Worm (Caenorhabditis elegans): ENCODE data around the gene vha-11.
"Not testable (repeated sequence)": the region's sequence is repeated elsewhere in the genome, so short reads cannot be mapped to it uniquely, and the experiment has no call there.

Gene vha-11

DNA sequence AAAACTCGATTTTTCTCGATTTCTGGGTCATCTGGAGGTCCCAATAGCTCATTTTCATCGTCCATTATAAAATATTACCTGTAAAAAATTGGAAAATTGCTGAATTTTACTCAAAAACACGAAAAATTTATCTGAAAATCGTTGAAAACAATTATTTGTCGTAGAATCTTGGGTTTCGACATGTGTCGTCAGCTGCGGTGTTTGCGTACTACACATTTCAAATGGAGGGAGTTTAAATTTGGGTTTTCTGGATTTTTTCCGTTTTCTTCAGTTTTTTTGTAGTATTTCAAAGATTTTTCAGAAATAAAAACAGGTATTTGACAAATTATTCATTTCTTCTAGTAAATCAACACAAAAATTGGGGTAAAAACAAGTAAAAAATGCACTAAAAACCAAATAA lies 38.8 kb downstream of the vha-11 start, which contains the start of gene M70.5:
Gene M70.5, minus strand, starts transcription at position 78 of the 400 bp plus-strand sequence.
- TF ChIP-seq tbx-8 (GFP tag; optimal IDR thresholded peaks at IDR 0.05); bed-3 (GFP tag; optimal IDR thresholded peaks at IDR 0.05); unc-39 (tag; optimal IDR thresholded peaks at IDR 0.05): not testable (repeated sequence)

DNA sequence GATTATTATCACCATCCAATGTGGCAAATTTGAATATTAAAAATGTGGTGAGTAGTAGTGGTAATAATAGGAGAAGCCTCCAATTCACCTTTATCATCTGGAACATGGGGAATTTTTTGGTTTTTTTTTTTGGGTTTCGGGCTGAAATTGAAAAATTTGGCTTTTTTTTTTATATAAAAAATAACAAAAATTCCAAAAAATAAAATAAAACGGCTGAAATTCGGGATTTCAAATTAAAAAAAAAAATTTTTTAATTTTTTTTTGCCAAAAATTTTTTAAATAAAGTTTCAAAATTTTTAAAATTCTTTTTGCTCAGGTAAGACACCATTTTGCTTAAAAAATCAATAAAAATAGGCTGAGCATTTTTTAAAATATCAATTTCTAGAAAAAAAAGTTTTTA lies 50.8 kb downstream of the vha-11 start, which contains the start of gene famp-1:
Gene famp-1, minus strand, starts transcription at position 101 of the 400 bp plus-strand sequence.
- TF ChIP-seq pha-4 (tag; optimal IDR thresholded peaks at IDR 0.05), result no peak
- no peak for TF ChIP-seq elt-3 (tag; optimal IDR thresholded peaks at IDR 0.05)
- TF ChIP-seq ces-1 (GFP tag; optimal IDR thresholded peaks at IDR 0.05), result no peak
- TF ChIP-seq mls-2 (tag; optimal IDR thresholded peaks at IDR 0.05), result no peak
- TF ChIP-seq tbx-8 (GFP tag; optimal IDR thresholded peaks at IDR 0.05), result no peak
- TF ChIP-seq M03D4.4 (tag; optimal IDR thresholded peaks at IDR 0.05), result no peak
- no peak for TF ChIP-seq ceh-39 (tag; optimal IDR thresholded peaks at IDR 0.05)
- TF ChIP-seq snpc-4 (tag; optimal IDR thresholded peaks at IDR 0.05), result no peak
- TF ChIP-seq unc-62 (GFP tag; optimal IDR thresholded peaks at IDR 0.05), result no peak
- TF ChIP-seq cnd-1 (tag; optimal IDR thresholded peaks at IDR 0.05), result no peak
- TF ChIP-seq mep-1 (tag; optimal IDR thresholded peaks at IDR 0.05), result no peak
- TF ChIP-seq mab-5 (tag; optimal IDR thresholded peaks at IDR 0.05), result no peak
- TF ChIP-seq nhr-237 (tag; optimal IDR thresholded peaks at IDR 0.05), result no peak
- no peak for TF ChIP-seq ham-2 (GFP tag; optimal IDR thresholded peaks at IDR 0.05)
- no peak for TF ChIP-seq hlh-1 (tag; optimal IDR thresholded peaks at IDR 0.05)
- no peak for TF ChIP-seq nhr-28 (tag; optimal IDR thresholded peaks at IDR 0.05)
- no peak for TF ChIP-seq ceh-43 (GFP tag; optimal IDR thresholded peaks at IDR 0.05)
- no peak for TF ChIP-seq lin-13 (tag; optimal IDR thresholded peaks at IDR 0.05)
- TF ChIP-seq lsy-2 (tag; optimal IDR thresholded peaks at IDR 0.05), result no peak

Measured in whole organism, mixed stage, embryonic.